Fruit fly (Drosophila melanogaster) whole organism, embryonic: ENCODE measurements around the gene SkpA.

Source experiments
- Abd-B ChIP-seq: fragments of 200-800 bp; sonication (Bioruptor generic); optimal IDR thresholded peaks from 2 replicates; lab custom pipeline; 2018; ENCODE audit warnings: missing biosample characterization, mild to moderate bottlenecking, missing genetic modification characterization, moderate library complexity
- BEAF-32 ChIP-seq: fragments of 200-800 bp; sonication (Bioruptor generic); optimal IDR thresholded peaks from 3 replicates; lab custom pipeline; 2017; ENCODE audit warnings: missing biosample characterization, missing genetic modification characterization, mild to moderate bottlenecking, moderate library complexity, missing genetic modification reagents
- Bdp1 ChIP-seq: fragments of 200-800 bp; sonication (Bioruptor generic); optimal IDR thresholded peaks from 3 replicates; lab custom pipeline; 2016; ENCODE audit warnings: missing biosample characterization, missing genetic modification characterization
- CG10267 ChIP-seq: fragments of 200-800 bp; sonication (Bioruptor generic); optimal IDR thresholded peaks from 2 replicates; lab custom pipeline; 2018; ENCODE audit warnings: missing biosample characterization, mild to moderate bottlenecking, missing genetic modification characterization, moderate library complexity
- CG12071 ChIP-seq: fragments of 200-800 bp; sonication (Bioruptor generic); optimal IDR thresholded peaks from 3 replicates; lab custom pipeline; 2018; ENCODE audit warnings: missing biosample characterization, mild to moderate bottlenecking, missing genetic modification characterization
- CG1233 ChIP-seq: fragments of 200-800 bp; sonication (Bioruptor generic); optimal IDR thresholded peaks from 4 replicates; lab custom pipeline; 2018; ENCODE audit warnings: missing biosample characterization, mild to moderate bottlenecking, missing genetic modification characterization
- CG13624 ChIP-seq: fragments of 200-800 bp; sonication (Bioruptor generic); optimal IDR thresholded peaks from 2 replicates; lab custom pipeline; 2016; ENCODE audit warnings: missing biosample characterization, missing genetic modification characterization
- CG13894 ChIP-seq: fragments of 200-800 bp; sonication (Bioruptor generic); optimal IDR thresholded peaks from 3 replicates; lab custom pipeline; 2018; ENCODE audit warnings: missing biosample characterization, mild to moderate bottlenecking, missing genetic modification characterization, moderate library complexity
- CG14710 ChIP-seq: fragments of 200-800 bp; sonication (Bioruptor generic); optimal IDR thresholded peaks from 3 replicates; lab custom pipeline; 2019; ENCODE audit warnings: missing biosample characterization, mild to moderate bottlenecking, missing genetic modification characterization, moderate library complexity
- CG15514 ChIP-seq: fragments of 200-800 bp; sonication (Bioruptor generic); optimal IDR thresholded peaks from 3 replicates; lab custom pipeline; 2017; ENCODE audit warnings: missing biosample characterization, missing genetic modification characterization, mild to moderate bottlenecking, moderate library complexity, missing genetic modification reagents
- CG15696 ChIP-seq: fragments of 200-800 bp; sonication (Bioruptor generic); optimal IDR thresholded peaks from 2 replicates; lab custom pipeline; 2019; ENCODE audit warnings: missing biosample characterization, mild to moderate bottlenecking, missing genetic modification characterization, moderate library complexity
- CG16813 ChIP-seq: fragments of 200-800 bp; sonication (Bioruptor generic); IDR thresholded peaks from 3 replicates; pipeline ENCODE4 v1.3.6; 2022; ENCODE audit warnings: missing biosample characterization, missing genetic modification characterization; ENCODE audit not compliant: partially characterized antibody
- CG17186 ChIP-seq: fragments of 200-800 bp; sonication (Bioruptor generic); optimal IDR thresholded peaks from 3 replicates; lab custom pipeline; 2017; ENCODE audit warnings: missing biosample characterization, missing genetic modification reagents, missing genetic modification characterization
- CG17359 ChIP-seq: fragments of 200-800 bp; sonication (Bioruptor generic); optimal IDR thresholded peaks from 3 replicates; lab custom pipeline; 2018; ENCODE audit warnings: missing biosample characterization, mild to moderate bottlenecking, missing genetic modification characterization, moderate library complexity
- CG18619 ChIP-seq: fragments of 200-800 bp; sonication (Bioruptor generic); optimal IDR thresholded peaks from 3 replicates; lab custom pipeline; 2017; ENCODE audit warnings: missing biosample characterization, mild to moderate bottlenecking, missing genetic modification characterization
- CG2712 ChIP-seq: fragments of 200-800 bp; optimal IDR thresholded peaks from 3 replicates; lab custom pipeline; 2019; ENCODE audit warnings: missing biosample characterization, mild to moderate bottlenecking, missing genetic modification characterization, moderate library complexity
- CG34224 ChIP-seq: fragments of 200-800 bp; sonication (Bioruptor generic); IDR thresholded peaks from 3 replicates; pipeline ENCODE4 v1.3.6; 2022; ENCODE audit warnings: missing biosample characterization, missing genetic modification characterization; ENCODE audit not compliant: partially characterized antibody
- CG3847 ChIP-seq: fragments of 200-800 bp; sonication (Bioruptor generic); IDR thresholded peaks from 2 replicates; pipeline ENCODE4 v1.3.6; 2022; ENCODE audit warnings: missing biosample characterization, missing genetic modification characterization
- CG8924 ChIP-seq: fragments of 200-800 bp; optimal IDR thresholded peaks from 3 replicates; lab custom pipeline; 2019; ENCODE audit warnings: missing biosample characterization, mild to moderate bottlenecking, missing genetic modification characterization, moderate library complexity
- CrebB ChIP-seq: fragments of 200-800 bp; sonication (Bioruptor generic); optimal IDR thresholded peaks from 3 replicates; lab custom pipeline; 2018; ENCODE audit warnings: missing biosample characterization, mild to moderate bottlenecking, missing genetic modification characterization
- Dll ChIP-seq: fragments of 200-800 bp; sonication (Bioruptor generic); IDR thresholded peaks from 4 replicates; pipeline ENCODE4 v1.3.6; 2022; ENCODE audit warnings: missing biosample characterization, missing genetic modification characterization; ENCODE audit not compliant: partially characterized antibody
- Dp ChIP-seq: fragments of 200-800 bp; sonication (Bioruptor generic); optimal IDR thresholded peaks from 2 replicates; lab custom pipeline; 2018; ENCODE audit warnings: missing biosample characterization, mild to moderate bottlenecking, missing genetic modification characterization, moderate library complexity
- Hsf ChIP-seq: fragments of 200-800 bp; sonication (Bioruptor generic); optimal IDR thresholded peaks from 3 replicates; lab custom pipeline; 2016; ENCODE audit warnings: missing biosample characterization, missing genetic modification characterization
- MESR4 ChIP-seq: fragments of 200-800 bp; sonication (Bioruptor generic); optimal IDR thresholded peaks from 2 replicates; lab custom pipeline; 2018; ENCODE audit warnings: missing biosample characterization, mild to moderate bottlenecking, missing genetic modification characterization, moderate library complexity
- Opbp ChIP-seq: fragments of 200-800 bp; sonication (Bioruptor generic); IDR thresholded peaks from 3 replicates; pipeline ENCODE4 v1.3.6; 2022; ENCODE audit warnings: missing biosample characterization, missing genetic modification characterization; ENCODE audit not compliant: partially characterized antibody
- Pdp1 ChIP-seq, 2 experiments: fragments of 200-800 bp; sonication (Bioruptor generic); optimal IDR thresholded peaks; 3 replicates each; lab custom pipeline; 2016; ENCODE audit warnings: missing biosample characterization in 2 of 2, missing genetic modification characterization in 2 of 2, mild to moderate bottlenecking in 1 of 2, moderate library complexity in 1 of 2
- Spps ChIP-seq: fragments of 200-800 bp; sonication (Bioruptor generic); optimal IDR thresholded peaks from 2 replicates; lab custom pipeline; 2018; ENCODE audit warnings: missing biosample characterization, mild to moderate bottlenecking, missing genetic modification characterization
- Sry-δ ChIP-seq: fragments of 200-800 bp; sonication (Bioruptor generic); optimal IDR thresholded peaks from 2 replicates; lab custom pipeline; 2016; ENCODE audit warnings: missing biosample characterization, missing genetic modification characterization
- Xbp1 ChIP-seq: fragments of 200-800 bp; sonication (Bioruptor generic); optimal IDR thresholded peaks from 3 replicates; lab custom pipeline; 2016; ENCODE audit warnings: missing biosample characterization, mild to moderate bottlenecking, missing genetic modification characterization
- amos ChIP-seq: fragments of 200-800 bp; sonication (Bioruptor generic); IDR thresholded peaks from 2 replicates; pipeline ENCODE4 v1.3.6; 2022; ENCODE audit warnings: missing biosample characterization, missing genetic modification characterization; ENCODE audit not compliant: partially characterized antibody
- ara ChIP-seq: fragments of 200-800 bp; sonication (Bioruptor generic); IDR thresholded peaks from 2 replicates; pipeline ENCODE4 v1.3.6; 2022; ENCODE audit warnings: missing biosample characterization, missing genetic modification characterization
- cad ChIP-seq: fragments of >200 bp; optimal IDR thresholded peaks from 2 replicates; lab custom pipeline; 2017; ENCODE audit warnings: missing biosample characterization, missing genetic modification characterization
- chif ChIP-seq, 2 experiments: fragments of 200-800 bp; sonication (Bioruptor generic); optimal IDR thresholded peaks; 3 replicates each; lab custom pipeline; 2016; ENCODE audit warnings: missing biosample characterization in 2 of 2, missing genetic modification characterization in 2 of 2
- dmrt11E ChIP-seq: fragments of 200-800 bp; sonication (Bioruptor generic); optimal IDR thresholded peaks from 3 replicates; lab custom pipeline; 2018; ENCODE audit warnings: missing biosample characterization, mild to moderate bottlenecking, missing genetic modification characterization, moderate library complexity
- exex ChIP-seq: fragments of 200-800 bp; sonication (Bioruptor generic); optimal IDR thresholded peaks from 4 replicates; lab custom pipeline; 2018; ENCODE audit warnings: missing biosample characterization, mild to moderate bottlenecking, missing genetic modification characterization, moderate library complexity
- hbn ChIP-seq: fragments of 200-800 bp; sonication (Bioruptor generic); IDR thresholded peaks from 2 replicates; pipeline ENCODE4 v1.3.6; 2022; ENCODE audit warnings: missing biosample characterization, missing genetic modification characterization; ENCODE audit not compliant: partially characterized antibody
- her ChIP-seq: fragments of 200-800 bp; sonication (Bioruptor generic); optimal IDR thresholded peaks from 2 replicates; lab custom pipeline; 2016; ENCODE audit warnings: missing biosample characterization, missing genetic modification characterization
- jigr1 ChIP-seq: fragments of 200-800 bp; sonication (Bioruptor generic); IDR thresholded peaks from 3 replicates; pipeline ENCODE4 v1.3.6; 2022; ENCODE audit warnings: missing biosample characterization, missing genetic modification characterization
- kah ChIP-seq: fragments of 200-800 bp; sonication (Bioruptor generic); optimal IDR thresholded peaks from 2 replicates; lab custom pipeline; 2018; ENCODE audit warnings: missing biosample characterization, mild to moderate bottlenecking, missing genetic modification characterization
- lbe ChIP-seq: fragments of 200-800 bp; sonication (Bioruptor generic); optimal IDR thresholded peaks from 2 replicates; lab custom pipeline; 2016; ENCODE audit warnings: missing biosample characterization, mild to moderate bottlenecking, missing genetic modification characterization
- mld ChIP-seq: fragments of 200-800 bp; sonication (Bioruptor generic); IDR thresholded peaks from 3 replicates; pipeline ENCODE4 v1.3.6; 2022; ENCODE audit warnings: missing biosample characterization, missing genetic modification characterization; ENCODE audit not compliant: partially characterized antibody
- odd ChIP-seq: fragments of 200-800 bp; sonication (Bioruptor generic); optimal IDR thresholded peaks from 2 replicates; lab custom pipeline; 2017; ENCODE audit warnings: missing biosample characterization, mild to moderate bottlenecking, missing genetic modification characterization
- p53 ChIP-seq: fragments of 200-800 bp; sonication (Bioruptor generic); optimal IDR thresholded peaks from 2 replicates; lab custom pipeline; 2016; ENCODE audit warnings: missing biosample characterization, missing genetic modification characterization
- ro ChIP-seq: fragments of 200-800 bp; sonication (Bioruptor generic); IDR thresholded peaks from 2 replicates; pipeline ENCODE4 v1.3.6; 2022; ENCODE audit warnings: missing biosample characterization, missing genetic modification characterization
- row ChIP-seq: fragments of 200-800 bp; sonication (Bioruptor generic); IDR thresholded peaks from 3 replicates; pipeline ENCODE4 v1.3.6; 2022; ENCODE audit warnings: missing biosample characterization, missing genetic modification characterization
- zfh2 ChIP-seq: fragments of 200-800 bp; sonication (Bioruptor generic); optimal IDR thresholded peaks from 2 replicates; lab custom pipeline; 2016; ENCODE audit warnings: missing biosample characterization, missing genetic modification characterization

The SkpA gene

dm6 chrX:616761-617476, 39.0 kb upstream of the SkpA start (continued):
- no peak for TF ChIP-seq CG1233 (GFP tag; lab: Kevin White, UChicago)
- TF ChIP-seq CG16813 (GFP tag; lab: Robert Waterston, UW), result no peak
- no peak for TF ChIP-seq CG17359
- no peak for TF ChIP-seq p53
- TF ChIP-seq exex (tag; lab: Kevin White, UChicago), result no peak
- TF ChIP-seq CG8924 (tag; lab: Kevin White, UChicago), result peak; percentile 44
- no peak for TF ChIP-seq zfh2 (GFP tag; lab: Kevin White, UChicago)
- no peak for TF ChIP-seq CG15696 (tag; lab: Kevin White, UChicago)
- no peak for TF ChIP-seq Abd-B (GFP tag; lab: Kevin White, UChicago)
- TF ChIP-seq CrebB, result no peak
- no peak for TF ChIP-seq jigr1 (GFP tag; lab: Robert Waterston, UW)
- no peak for TF ChIP-seq dmrt11E (tag; lab: Kevin White, UChicago)
- TF ChIP-seq kah (GFP tag; lab: Kevin White, UChicago), result no peak
- no peak for TF ChIP-seq CG12071 (GFP tag; lab: Kevin White, UChicago)
- no peak for TF ChIP-seq Bdp1 (GFP tag; lab: Kevin White, UChicago)
- TF ChIP-seq, all 482 proteins: peak for 25

- peak; percentile 5 for TF ChIP-seq CG2712 (tag; lab: Kevin White, UChicago)
- peak; percentile 84 for TF ChIP-seq BEAF-32 (GFP tag; lab: Kevin White, UChicago)
- TF ChIP-seq row, result 0 out of 3 replicates have a peak, but pooled peaks have one; percentile 8
- peak; percentile 77 for TF ChIP-seq CG16813 (GFP tag; lab: Robert Waterston, UW)
- TF ChIP-seq CG3847 (GFP tag; lab: Robert Waterston, UW), result peak; percentile 34; the same call in 1 of the 2 replicates
- peak; percentile 87 for TF ChIP-seq amos (GFP tag; lab: Robert Waterston, UW)
- peak; percentile 89 for TF ChIP-seq CG15514
- peak; percentile 29 for TF ChIP-seq CG13894 (tag; lab: Kevin White, UChicago)
- peak; percentile 23 for TF ChIP-seq her
- TF ChIP-seq CG10267 (tag; lab: Kevin White, UChicago), result peak; percentile 95
- peak; percentile 35 for TF ChIP-seq zfh2 (GFP tag; lab: Kevin White, UChicago)
- TF ChIP-seq CG13624, result peak; percentile 26
- TF ChIP-seq odd, result no peak
- TF ChIP-seq Opbp (GFP tag; lab: Robert Waterston, UW), result peak; percentile 87
- TF ChIP-seq CG14710 (tag; lab: Kevin White, UChicago), result peak; percentile 19
- no peak for TF ChIP-seq Spps (tag; lab: Kevin White, UChicago)
- peak; percentile 57; the same call in 1 of the 3 replicates for TF ChIP-seq mld (GFP tag; lab: Robert Waterston, UW)
- peak; percentile 35 for TF ChIP-seq MESR4 (GFP tag; lab: Kevin White, UChicago)
- no peak for TF ChIP-seq CrebB
- no peak for TF ChIP-seq Xbp1 (GFP tag; lab: Kevin White, UChicago)
- peak; percentile 76 for TF ChIP-seq Dll (GFP tag; lab: Robert Waterston, UW)
- TF ChIP-seq Hsf (GFP tag; lab: Kevin White, UChicago), result peak; percentile 13
- peak; percentile 77 for TF ChIP-seq Sry-δ (GFP tag; lab: Kevin White, UChicago)
- peak; percentile 93 for TF ChIP-seq CG17186 (GFP tag; lab: Kevin White, UChicago)
- TF ChIP-seq hbn (GFP tag; lab: Robert Waterston, UW), result peak; percentile 76
- TF ChIP-seq Pdp1 (GFP tag; optimal IDR thresholded peaks at IDR 0.05; lab: Kevin White, UChicago), result peak in 1 of 2 experiments; percentile 17
- no peak for TF ChIP-seq ro
- TF ChIP-seq CG18619 (GFP tag; lab: Kevin White, UChicago), result no peak
- TF ChIP-seq CG34224, result peak; percentile 71
- no peak for TF ChIP-seq ara (GFP tag; lab: Robert Waterston, UW)
- peak; percentile 84 for TF ChIP-seq Dp (GFP tag; lab: Kevin White, UChicago)
- TF ChIP-seq cad (GFP tag; lab: Kevin White, UChicago), result no peak
- no peak for TF ChIP-seq chif (GFP tag; optimal IDR thresholded peaks at IDR 0.05; lab: Kevin White, UChicago)
- peak; percentile 27 for TF ChIP-seq lbe
Measured at dm6 chrX:617477-617795, 38.5 kb upstream of the SkpA start.
